Worm (Caenorhabditis elegans) whole organism, L4 larva: ENCODE results near the gene C48B4.6.
A peak's percentile ranks its signal among the peaks of the same experiment; 100 is the strongest.

Source experiments
- F49E8.2 ChIP-seq: sonication (generic microtip); optimal IDR thresholded peaks from 2 replicates; lab custom pipeline; 2016; ENCODE audit warnings: missing compliant biosample characterization, mild to moderate bottlenecking, missing genetic modification characterization, borderline replicate concordance
- T26A8.4 ChIP-seq: fragments of 200-800 bp; sonication (Bioruptor generic); IDR thresholded peaks from 2 replicates; pipeline ENCODE4 v1.3.6; 2022; ENCODE audit warnings: missing genetic modification characterization, missing compliant biosample characterization
- Y48G9A.11 ChIP-seq: fragments of 200-800 bp; sonication (Bioruptor generic); IDR thresholded peaks from 2 replicates; pipeline ENCODE4 v1.3.6; 2022; ENCODE audit warnings: missing genetic modification reagents, missing genetic modification characterization, missing compliant biosample characterization
- Y5F2A.4 ChIP-seq: fragments of 200-800 bp; sonication (Bioruptor generic); optimal IDR thresholded peaks from 2 replicates; lab custom pipeline; 2018; ENCODE audit warnings: mild to moderate bottlenecking, missing genetic modification characterization, missing compliant biosample characterization
- Y75B8A.6 ChIP-seq: fragments of 200-800 bp; sonication (Bioruptor generic); IDR thresholded peaks from 2 replicates; pipeline ENCODE4 v1.3.6; 2022; ENCODE audit warnings: missing genetic modification reagents, missing genetic modification characterization, missing compliant biosample characterization
- ZK546.5 ChIP-seq, 2 experiments: sonication (generic microtip); optimal IDR thresholded peaks; 2 replicates each; lab custom pipeline; 2017; ENCODE audit warnings: missing biosample characterization in 2 of 2, missing genetic modification characterization in 2 of 2
- aly-2 ChIP-seq: sonication (generic microtip); optimal IDR thresholded peaks from 2 replicates; lab custom pipeline; 2018; ENCODE audit warnings: missing biosample characterization, missing genetic modification characterization
- attf-4 ChIP-seq: sonication (generic microtip); optimal IDR thresholded peaks from 3 replicates; lab custom pipeline; 2017; ENCODE audit warnings: missing biosample characterization, missing genetic modification characterization
- ces-1 ChIP-seq: fragments of 150-350 bp; sonication (generic microtip); optimal IDR thresholded peaks from 4 replicates; lab custom pipeline; 2014; ENCODE audit warnings: missing biosample characterization, missing genetic modification reagents, missing genetic modification characterization
- cey-2 ChIP-seq: sonication (generic microtip); optimal IDR thresholded peaks from 3 replicates; lab custom pipeline; 2017; ENCODE audit warnings: missing genetic modification characterization, mild to moderate bottlenecking, missing compliant biosample characterization, antibody characterized with exemption, borderline replicate concordance; ENCODE audit not compliant: insufficient read depth
- daf-16 ChIP-seq, 3 experiments: sonication (generic microtip); optimal IDR thresholded peaks; 2 replicates each; lab custom pipeline; 2016 to 2017; ENCODE audit warnings: missing genetic modification characterization in 3 of 3, missing genetic modification reagents in 3 of 3, mild to moderate bottlenecking in 2 of 3, missing compliant biosample characterization in 2 of 3, missing biosample characterization in 1 of 3, moderate library complexity in 1 of 3
- dmd-8 ChIP-seq: fragments of 200-800 bp; sonication (Bioruptor generic); IDR thresholded peaks from 2 replicates; pipeline ENCODE4 v1.3.6; 2022; ENCODE audit warnings: missing genetic modification characterization, missing compliant biosample characterization
- duxl-1 ChIP-seq: sonication (generic microtip); optimal IDR thresholded peaks from 2 replicates; lab custom pipeline; 2016; ENCODE audit warnings: mild to moderate bottlenecking, missing genetic modification characterization, moderate library complexity, missing compliant biosample characterization; ENCODE audit not compliant: poor library complexity
- dve-1 ChIP-seq: sonication (generic microtip); optimal IDR thresholded peaks from 2 replicates; lab custom pipeline; 2017; ENCODE audit warnings: antibody characterized with exemption, mild to moderate bottlenecking, missing genetic modification characterization, missing compliant biosample characterization; ENCODE audit not compliant: insufficient read depth
- fkh-10 ChIP-seq: fragments of 150-350 bp; optimal IDR thresholded peaks from 2 replicates; lab custom pipeline; 2014; ENCODE audit warnings: missing biosample characterization, missing genetic modification reagents, missing genetic modification characterization
- gei-8 ChIP-seq: fragments of 200-800 bp; sonication (Bioruptor generic); optimal IDR thresholded peaks from 2 replicates; lab custom pipeline; 2018; ENCODE audit warnings: mild to moderate bottlenecking, missing genetic modification characterization, missing compliant biosample characterization
- hif-1 ChIP-seq, 2 experiments: sonication (generic microtip); optimal IDR thresholded peaks; 2 replicates each; lab custom pipeline; 2016 to 2017; ENCODE audit warnings: missing compliant biosample characterization in 2 of 2, missing genetic modification characterization in 2 of 2, missing genetic modification reagents in 2 of 2, missing genotype in 2 of 2, mild to moderate bottlenecking in 1 of 2
- hlh-11 ChIP-seq: fragments of 200-800 bp; sonication (Bioruptor generic); optimal IDR thresholded peaks from 2 replicates; lab custom pipeline; 2018; ENCODE audit warnings: mild to moderate bottlenecking, missing genetic modification characterization, missing compliant biosample characterization
- hmg-1.1 ChIP-seq: fragments of 200-800 bp; sonication (Bioruptor generic); IDR thresholded peaks from 2 replicates; pipeline ENCODE4 v1.3.6; 2022; ENCODE audit warnings: missing genetic modification reagents, missing genetic modification characterization, missing compliant biosample characterization
- lin-1 ChIP-seq: fragments of 200-800 bp; sonication (Bioruptor generic); IDR thresholded peaks from 2 replicates; pipeline ENCODE4 v1.3.6; 2022; ENCODE audit warnings: missing genetic modification reagents, missing genetic modification characterization, missing compliant biosample characterization
- lin-15B ChIP-seq: fragments of 150-350 bp; sonication (generic microtip); optimal IDR thresholded peaks from 3 replicates; lab custom pipeline; 2014; ENCODE audit warnings: missing biosample characterization, missing genetic modification characterization
- lin-39 ChIP-seq: fragments of 150-350 bp; optimal IDR thresholded peaks from 2 replicates; lab custom pipeline; 2014; ENCODE audit warnings: missing biosample characterization, missing genetic modification reagents, missing genetic modification characterization
- lsy-2 ChIP-seq, 2 experiments: fragments of 150-350 bp in 1 of 2; sonication (generic microtip) in 1 of 2; optimal IDR thresholded peaks; 2 replicates each; lab custom pipeline; 2014 to 2017; ENCODE audit warnings: missing biosample characterization in 2 of 2, missing genetic modification characterization in 2 of 2
- madf-5 ChIP-seq, 2 experiments: fragments of 200-800 bp; sonication (Bioruptor generic); IDR thresholded peaks; 2 replicates each; pipeline ENCODE4 v1.3.6; 2022; ENCODE audit warnings: missing compliant biosample characterization in 2 of 2, missing genetic modification characterization in 2 of 2
- madf-9 ChIP-seq: fragments of 200-800 bp; sonication (Bioruptor generic); conservative IDR thresholded peaks from 2 replicates; pipeline ENCODE4 v1.3.6; 2022; ENCODE audit warnings: missing genetic modification reagents, missing genetic modification characterization, missing compliant biosample characterization
- mes-2 ChIP-seq: sonication (generic microtip); optimal IDR thresholded peaks from 2 replicates; lab custom pipeline; 2016; ENCODE audit warnings: missing genotype, mild to moderate bottlenecking, missing genetic modification characterization, missing compliant biosample characterization; ENCODE audit not compliant: poor library complexity, severe bottlenecking
- mxl-3 ChIP-seq: fragments of 200-800 bp; sonication (Bioruptor generic); optimal IDR thresholded peaks from 2 replicates; lab custom pipeline; 2018; ENCODE audit warnings: mild to moderate bottlenecking, missing genetic modification characterization, missing compliant biosample characterization
- nhr-10 ChIP-seq: fragments of 150-350 bp; optimal IDR thresholded peaks from 2 replicates; lab custom pipeline; 2014; ENCODE audit warnings: missing biosample characterization, missing genetic modification characterization
- nhr-111 ChIP-seq: fragments of 200-800 bp; sonication (Bioruptor generic); optimal IDR thresholded peaks from 2 replicates; lab custom pipeline; 2018; ENCODE audit warnings: mild to moderate bottlenecking, missing genetic modification characterization, missing compliant biosample characterization
- nhr-28 ChIP-seq: fragments of 150-350 bp; optimal IDR thresholded peaks from 2 replicates; lab custom pipeline; 2014; ENCODE audit warnings: missing biosample characterization, missing genetic modification characterization
- nhr-41 ChIP-seq: fragments of 200-800 bp; sonication (Bioruptor generic); IDR thresholded peaks from 2 replicates; pipeline ENCODE4 v1.3.6; 2022; ENCODE audit warnings: missing genetic modification reagents, missing genetic modification characterization, missing compliant biosample characterization
- nhr-48 ChIP-seq: sonication (generic microtip); optimal IDR thresholded peaks from 2 replicates; lab custom pipeline; 2016; ENCODE audit warnings: mild to moderate bottlenecking, missing genetic modification characterization, missing compliant biosample characterization
- nhr-6 ChIP-seq: fragments of 150-350 bp; optimal IDR thresholded peaks from 2 replicates; lab custom pipeline; 2014; ENCODE audit warnings: missing biosample characterization, missing genetic modification characterization
- nhr-77 ChIP-seq: fragments of 150-350 bp; optimal IDR thresholded peaks from 2 replicates; lab custom pipeline; 2014; ENCODE audit warnings: missing biosample characterization, missing genetic modification characterization
- pha-4 ChIP-seq, 2 experiments: fragments of 150-350 bp in 1 of 2; fragments of 200-800 bp in 1 of 2; sonication (Bioruptor generic) in 1 of 2; IDR thresholded peaks in 1 of 2; optimal IDR thresholded peaks in 1 of 2; 2 replicates each; pipeline versions ENCODE4 v1.3.6 to Lab custom; 2014 to 2022; ENCODE audit warnings: missing genetic modification characterization in 2 of 2, missing genetic modification reagents in 2 of 2, missing biosample characterization in 1 of 2, missing compliant biosample characterization in 1 of 2
- php-3 ChIP-seq: fragments of 200-800 bp; sonication (Bioruptor generic); IDR thresholded peaks from 2 replicates; pipeline ENCODE4 v1.3.6; 2022; ENCODE audit warnings: missing genetic modification reagents, missing genetic modification characterization, missing compliant biosample characterization
- pqm-1 ChIP-seq: sonication (generic microtip); optimal IDR thresholded peaks from 2 replicates; lab custom pipeline; 2017; ENCODE audit warnings: missing biosample characterization, missing genetic modification characterization
- saeg-2 ChIP-seq: fragments of 200-800 bp; sonication (Bioruptor generic); IDR thresholded peaks from 2 replicates; pipeline ENCODE4 v1.3.6; 2022; ENCODE audit warnings: missing genetic modification reagents, missing genetic modification characterization, missing compliant biosample characterization
- set-16 ChIP-seq: fragments of 200-800 bp; sonication (Bioruptor generic); IDR thresholded peaks from 2 replicates; pipeline ENCODE4 v1.3.6; 2022; ENCODE audit warnings: missing genetic modification reagents, missing genetic modification characterization, missing compliant biosample characterization
- spr-1 ChIP-seq: sonication (generic microtip); optimal IDR thresholded peaks from 2 replicates; lab custom pipeline; 2016; ENCODE audit warnings: mild to moderate bottlenecking, missing genetic modification characterization, missing compliant biosample characterization
- tag-97 ChIP-seq: fragments of 200-800 bp; sonication (Bioruptor generic); IDR thresholded peaks from 2 replicates; pipeline ENCODE4 v1.3.6; 2022; ENCODE audit warnings: missing genetic modification characterization, missing compliant biosample characterization
- unc-130 ChIP-seq: sonication (generic microtip); optimal IDR thresholded peaks from 2 replicates; lab custom pipeline; 2016; ENCODE audit warnings: missing genetic modification reagents, missing genetic modification characterization, missing compliant biosample characterization
- zfp-2 ChIP-seq: sonication (generic microtip); optimal IDR thresholded peaks from 2 replicates; lab custom pipeline; 2016; ENCODE audit warnings: mild to moderate bottlenecking, missing genetic modification characterization, missing compliant biosample characterization
- zfp-3 ChIP-seq: fragments of 200-800 bp; sonication (Bioruptor generic); conservative IDR thresholded peaks from 2 replicates; pipeline ENCODE4 v1.3.6; 2022; ENCODE audit warnings: missing genetic modification reagents, missing genetic modification characterization, missing compliant biosample characterization
- zip-11 ChIP-seq: fragments of 200-800 bp; sonication (Bioruptor generic); IDR thresholded peaks from 2 replicates; pipeline ENCODE4 v1.3.6; 2022; ENCODE audit warnings: missing genetic modification characterization, missing compliant biosample characterization
- ztf-7 ChIP-seq: fragments of 150-350 bp; optimal IDR thresholded peaks from 2 replicates; lab custom pipeline; 2014; ENCODE audit warnings: missing biosample characterization, missing genetic modification characterization

C48B4.6 gene

ce11 chrIII:9590212-9590611, 31.8 kb upstream of the C48B4.6 start (continued):
- peak; percentile 66 for TF ChIP-seq hlh-11 (tag; lab: Kevin White, UChicago)
- no peak for TF ChIP-seq cey-2 (tag; lab: Kevin White, UChicago)
- TF ChIP-seq nhr-77 (tag; lab: Kevin White, UChicago), result peak; percentile 64
- TF ChIP-seq lin-39, result no peak
- peak; percentile 83; the same call in 1 of the 2 replicates for TF ChIP-seq lin-1
- TF ChIP-seq nhr-41 (GFP tag; lab: Robert Waterston, UW), result no peak
- no peak for TF ChIP-seq madf-9 (GFP tag; lab: Robert Waterston, UW)
- no peak for TF ChIP-seq zip-11
- no peak for TF ChIP-seq madf-5 (GFP tag; IDR thresholded peaks at IDR 0.05; lab: Robert Waterston, UW)
- TF ChIP-seq spr-1 (tag; lab: Kevin White, UChicago), result no peak

DNA sequence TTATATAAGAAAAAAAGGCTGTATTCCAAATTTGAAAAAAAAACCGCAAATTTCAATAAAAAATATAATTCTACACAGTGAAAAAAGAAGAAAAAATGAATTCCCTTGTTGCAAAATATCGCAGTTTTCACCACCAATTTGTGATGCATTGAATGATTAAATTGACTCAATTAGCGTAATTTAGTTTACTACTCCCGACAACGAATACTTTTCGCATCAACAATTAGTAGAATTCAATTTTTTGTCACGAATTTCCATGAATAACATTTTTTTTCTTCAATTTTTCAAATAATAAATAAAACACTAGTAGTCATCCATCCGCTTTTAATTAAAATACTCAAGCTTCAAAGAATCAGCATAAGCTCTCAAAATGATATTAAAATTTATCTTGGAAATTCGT, 27.0 kb upstream of the C48B4.6 start:
- no peak for TF ChIP-seq php-3 (GFP tag; lab: Robert Waterston, UW)
- peak; percentile 16 for TF ChIP-seq fkh-10 (GFP tag; lab: Kevin White, UChicago)
- peak; percentile 46 for TF ChIP-seq ces-1 (GFP tag; lab: Kevin White, UChicago)
- no peak for TF ChIP-seq T26A8.4 (GFP tag; lab: Robert Waterston, UW)
- TF ChIP-seq Y5F2A.4 (GFP tag; lab: Kevin White, UChicago), result no peak
- no peak for TF ChIP-seq mes-2 (tag; lab: Kevin White, UChicago)
- no peak for TF ChIP-seq nhr-10
- TF ChIP-seq mxl-3 (GFP tag; lab: Kevin White, UChicago), result no peak
- peak in 1 of 2 experiments; percentile 21 for TF ChIP-seq lsy-2 (tag; optimal IDR thresholded peaks at IDR 0.05; lab: Kevin White, UChicago)
- no peak for TF ChIP-seq ZK546.5 (tag; optimal IDR thresholded peaks at IDR 0.05; lab: Kevin White, UChicago)
- TF ChIP-seq ztf-7 (tag; lab: Kevin White, UChicago), result no peak
- no peak for TF ChIP-seq Y48G9A.11 (GFP tag; lab: Robert Waterston, UW)
- TF ChIP-seq aly-2, result no peak
- no peak for TF ChIP-seq attf-4 (tag; lab: Kevin White, UChicago)
- no peak for TF ChIP-seq madf-5 (GFP tag; IDR thresholded peaks at IDR 0.05; lab: Robert Waterston, UW)
- no peak for TF ChIP-seq F49E8.2 (tag; lab: Kevin White, UChicago)
- no peak for TF ChIP-seq dmd-8 (GFP tag; lab: Robert Waterston, UW)
- no peak for TF ChIP-seq set-16
- TF ChIP-seq lin-15B (tag; lab: Kevin White, UChicago), result no peak
- no peak for TF ChIP-seq zfp-2
- no peak for TF ChIP-seq nhr-111 (GFP tag; lab: Kevin White, UChicago)

DNA sequence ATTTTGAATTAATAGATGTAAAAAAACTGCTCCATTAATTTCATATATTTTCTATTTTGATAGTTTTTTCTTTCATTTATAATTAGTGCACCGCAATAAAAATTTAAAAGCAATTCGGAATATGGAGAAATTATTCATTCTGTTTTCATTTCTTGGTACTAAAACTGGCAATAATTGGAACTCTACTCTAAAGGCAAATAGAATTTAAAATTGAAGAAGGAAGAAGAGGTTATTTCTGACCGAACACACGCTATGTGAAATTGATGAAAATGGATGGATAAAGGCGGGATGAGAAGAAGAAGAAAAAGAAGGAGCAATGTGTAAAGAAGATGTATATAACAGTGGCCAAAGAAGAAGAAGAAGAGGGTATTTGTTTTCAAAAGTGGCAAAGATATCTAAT, 24.9 kb upstream of the C48B4.6 start:
- TF ChIP-seq tag-97 (GFP tag; lab: Robert Waterston, UW) (no peak), gei-8 (GFP tag; lab: Kevin White, UChicago) (no peak)

DNA sequence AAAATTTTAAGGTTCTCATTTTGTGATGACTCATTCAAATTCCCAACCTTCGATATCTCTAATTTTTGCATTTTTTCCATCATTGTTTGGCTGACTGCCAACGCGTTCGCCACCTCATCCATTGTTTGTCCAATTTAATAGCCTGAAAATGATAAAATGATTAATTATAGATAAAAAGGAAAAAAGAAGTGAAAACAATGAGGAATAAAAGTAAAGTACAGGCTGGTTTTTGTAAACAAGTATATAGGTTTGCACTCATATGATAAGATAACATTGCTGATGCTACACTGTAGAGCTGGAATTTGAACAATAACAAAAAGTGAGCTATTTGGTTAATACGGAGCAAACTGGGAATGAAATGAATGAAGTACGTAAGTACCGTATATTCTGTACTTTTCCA, 23.9 kb upstream of the C48B4.6 start, which contains the start of gene C48B4.3:
Gene C48B4.3 (minus strand): TSS at position 149 of the 400 bp plus-strand sequence.
- TF ChIP-seq pha-4 (GFP tag; IDR thresholded peaks at IDR 0.05; lab: Robert Waterston, UW) (no peak), pha-4 (tag; optimal IDR thresholded peaks at IDR 0.05; lab: Kevin White, UChicago) (no peak), nhr-48 (tag; lab: Kevin White, UChicago) (no peak), daf-16 (GFP tag; optimal IDR thresholded peaks at IDR 0.05; lab: Kevin White, UChicago) (no peak), daf-16 (tag; optimal IDR thresholded peaks at IDR 0.05; lab: Kevin White, UChicago) (peak; percentile 99), unc-130 (GFP tag; lab: Kevin White, UChicago) (no peak), dve-1 (tag; lab: Kevin White, UChicago) (peak; percentile 75), nhr-6 (tag; lab: Kevin White, UChicago) (no peak), saeg-2 (GFP tag; lab: Robert Waterston, UW) (no peak), Y75B8A.6 (GFP tag; lab: Robert Waterston, UW) (no peak), pqm-1 (tag; lab: Kevin White, UChicago) (peak; percentile 4), hmg-1.1 (GFP tag; lab: Robert Waterston, UW) (no peak), duxl-1 (tag; lab: Kevin White, UChicago) (no peak), hif-1 (tag; optimal IDR thresholded peaks at IDR 0.05; lab: Kevin White, UChicago) (no peak), zfp-3 (GFP tag; lab: Robert Waterston, UW) (no peak), php-3 (GFP tag; lab: Robert Waterston, UW) (peak; percentile 74), nhr-28 (tag; lab: Kevin White, UChicago) (peak; percentile 29), nhr-77 (tag; lab: Kevin White, UChicago) (peak; percentile 21), hlh-11 (tag; lab: Kevin White, UChicago) (peak; percentile 14)
